Fruit fly (Drosophila melanogaster) S2 (cell line): ENCODE data around the gene NitFhit.

Source experiments
- CG8478 ChIP-seq: fragments of >200 bp; optimal IDR thresholded peaks from 2 replicates; lab custom pipeline; 2018
- CTCF ChIP-seq, 2 experiments: fragments of >200 bp; optimal IDR thresholded peaks; 2 replicates each; lab custom pipeline; 2018

DNA sequence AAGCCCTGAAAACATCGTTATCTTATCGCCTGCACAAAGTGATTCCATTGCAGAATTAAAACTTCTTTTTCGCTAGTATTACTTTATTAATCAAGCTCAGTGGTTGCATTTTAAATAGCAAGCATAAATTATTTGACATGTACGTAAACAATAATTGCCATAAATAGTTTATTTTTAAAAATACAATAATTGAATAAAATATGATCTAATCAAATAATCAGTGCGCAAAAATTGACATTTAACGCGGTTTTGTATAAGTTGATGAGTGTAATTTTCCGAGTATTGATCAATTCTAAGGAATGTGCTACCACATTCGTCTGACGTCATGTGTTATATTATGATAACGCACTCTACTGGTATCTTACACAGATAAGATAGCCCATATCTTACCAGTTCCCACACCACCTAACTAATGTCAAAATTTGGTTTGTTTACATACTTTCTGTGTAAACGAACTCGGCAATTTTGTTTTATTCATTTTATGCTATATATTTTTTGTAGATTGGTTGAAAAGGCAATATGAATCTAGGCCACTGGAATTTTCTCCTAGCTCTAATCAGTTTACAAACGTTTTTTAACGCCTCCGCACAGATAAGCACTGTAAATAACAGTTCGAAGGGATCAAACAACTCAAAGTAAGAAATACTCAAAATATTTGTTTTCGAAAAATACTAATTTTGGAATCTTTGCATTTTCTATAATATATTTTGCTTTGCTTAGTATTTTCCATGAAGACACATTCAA is 44.1 kb downstream of the NitFhit start, which contains the start of gene mthl14:
- TF ChIP-seq CTCF (optimal IDR thresholded peaks at IDR 0.05; lab: Kevin White, UChicago) = no peak
- no peak for TF ChIP-seq CG8478 (lab: Kevin White, UChicago)
